Worm (Caenorhabditis elegans) whole organism, L1 larva: ENCODE measurements around the gene oac-59.

Experiments used
- alr-1 ChIP-seq: fragments of 200-800 bp; sonication (Bioruptor generic); optimal IDR thresholded peaks from 2 replicates; lab custom pipeline; 2018; ENCODE audit warnings: borderline replicate concordance, mild to moderate bottlenecking, missing genetic modification characterization, missing compliant biosample characterization
- nhr-76 ChIP-seq: sonication (generic microtip); optimal IDR thresholded peaks from 2 replicates; lab custom pipeline; 2017; ENCODE audit warnings: missing biosample characterization, missing genetic modification characterization
- unc-62 ChIP-seq: fragments of 150-350 bp; optimal IDR thresholded peaks from 2 replicates; lab custom pipeline; 2014; ENCODE audit warnings: missing biosample characterization, missing genetic modification reagents, missing genetic modification characterization

DNA sequence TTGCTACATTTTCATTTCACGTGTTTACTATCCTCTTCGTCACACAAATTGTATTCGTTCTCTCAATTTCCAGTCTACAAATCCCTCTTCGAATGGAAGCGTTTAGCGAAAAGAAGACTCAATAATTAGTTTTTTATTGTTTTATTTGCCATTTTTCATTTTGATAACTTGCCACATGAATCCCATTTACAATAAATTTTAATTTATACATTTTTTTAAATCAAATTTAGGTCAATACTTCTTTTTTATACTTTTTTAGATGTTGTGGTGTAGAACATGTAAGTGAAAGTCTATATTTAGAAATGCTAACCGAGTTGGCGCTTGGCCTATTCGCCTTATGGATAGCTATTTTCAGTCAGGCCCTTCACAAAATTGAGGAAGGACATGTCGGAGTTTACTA lies 13.4 kb downstream of the oac-59 start, which contains the start of gene erl-1:
- TF ChIP-seq alr-1 (tag; lab: Kevin White, UChicago): no peak
- no peak for TF ChIP-seq nhr-76
- no peak for TF ChIP-seq unc-62 (GFP tag; lab: Kevin White, UChicago)
